ENCODE assay signal across 1 worm cellular context in genomic region chrII:8071801-8072544, ce11.
TF ChIP-seq lines count a peak whose summit lies in the region.

No protein-coding gene starts in this region.

TF ChIP-seq in whole organism, L1 larva, 84 proteins besides CTCF, POLR2A, EP300 and RAD21 (continued from another document):
- TF ChIP-seq fkh-4 (tag; optimal IDR thresholded peaks at IDR 0.05; lab: Kevin White, UChicago; ENCODE audit: borderline replicate concordance), result no peak
- TF ChIP-seq nhr-12 (tag; optimal IDR thresholded peaks at IDR 0.05; lab: Kevin White, UChicago), result no peak
- TF ChIP-seq ceh-8 (GFP tag; optimal IDR thresholded peaks at IDR 0.05; lab: Kevin White, UChicago), result no peak
